Worm (Caenorhabditis elegans) whole organism, mixed stage, embryonic: ENCODE results near the gene R144.3.

Experiments
- bed-3 ChIP-seq: fragments of 200-800 bp; sonication (Bioruptor generic); optimal IDR thresholded peaks from 3 replicates; lab custom pipeline; 2018; ENCODE audit warnings: mild to moderate bottlenecking, missing genetic modification characterization, moderate library complexity, missing compliant biosample characterization
- ceh-43 ChIP-seq: fragments of 200-800 bp; sonication (Bioruptor generic); optimal IDR thresholded peaks from 2 replicates; lab custom pipeline; 2018; ENCODE audit warnings: mild to moderate bottlenecking, missing genetic modification characterization, moderate library complexity, missing compliant biosample characterization
- lin-13 ChIP-seq: fragments of 150-350 bp; optimal IDR thresholded peaks from 2 replicates; lab custom pipeline; 2014; ENCODE audit warnings: missing biosample characterization, missing genetic modification characterization
- pha-4 ChIP-seq: fragments of 150-350 bp; optimal IDR thresholded peaks from 2 replicates; lab custom pipeline; 2018; ENCODE audit warnings: missing biosample characterization, missing genetic modification reagents, missing genetic modification characterization
- tbx-8 ChIP-seq: fragments of 200-800 bp; sonication (Bioruptor generic); optimal IDR thresholded peaks from 2 replicates; lab custom pipeline; 2018; ENCODE audit warnings: mild to moderate bottlenecking, missing genetic modification characterization, moderate library complexity, missing compliant biosample characterization

DNA sequence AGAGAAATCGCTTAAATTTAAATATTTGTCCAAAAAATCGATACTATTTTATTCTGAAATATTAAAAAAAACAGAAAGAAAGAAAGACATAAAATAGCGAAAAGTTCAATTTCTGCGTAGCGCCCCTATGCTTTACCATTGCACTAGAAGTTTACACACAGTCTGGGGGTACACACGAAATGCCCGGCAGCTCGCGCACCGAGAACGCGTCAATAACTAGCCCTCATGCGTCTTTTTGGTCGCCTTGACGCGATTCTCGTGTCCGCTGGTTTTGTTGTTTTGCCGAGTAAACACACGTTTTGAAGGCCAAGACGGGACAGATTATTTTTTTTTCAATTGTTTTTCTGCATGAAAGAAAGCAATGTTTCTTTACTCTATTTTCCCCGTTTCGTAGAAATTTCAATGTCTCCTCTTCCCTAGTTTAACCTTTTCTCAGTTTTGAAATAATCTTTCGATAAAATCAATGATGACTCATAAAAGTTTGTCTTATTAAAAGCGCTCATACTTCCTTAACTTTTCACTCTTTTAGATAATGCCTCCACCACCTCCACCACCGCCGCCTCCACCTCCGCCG is 3.6 kb upstream of the R144.3 start, which contains the start of gene wip-1:
- TF ChIP-seq lin-13 (tag; lab: Kevin White, UChicago) (peak; percentile 99), ceh-43 (GFP tag; lab: Kevin White, UChicago) (peak; percentile 61), pha-4 (tag; lab: Kevin White, UChicago) (peak; percentile 98), tbx-8 (GFP tag; lab: Kevin White, UChicago) (peak; percentile 4), bed-3 (no peak)
